Fruit fly (Drosophila melanogaster) whole organism, embryonic: ENCODE results near the gene SIDL.
A peak's percentile ranks its signal among the peaks of the same experiment; 100 is the strongest.

Experiments used
- CG10267 ChIP-seq: fragments of 200-800 bp; sonication (Bioruptor generic); optimal IDR thresholded peaks from 2 replicates; lab custom pipeline; 2018; ENCODE audit warnings: missing biosample characterization, mild to moderate bottlenecking, missing genetic modification characterization, moderate library complexity
- CG10979 ChIP-seq: fragments of 200-800 bp; sonication (Bioruptor generic); optimal IDR thresholded peaks from 2 replicates; lab custom pipeline; 2018; ENCODE audit warnings: missing biosample characterization, mild to moderate bottlenecking, missing genetic modification characterization, moderate library complexity
- CG12071 ChIP-seq: fragments of 200-800 bp; sonication (Bioruptor generic); optimal IDR thresholded peaks from 3 replicates; lab custom pipeline; 2018; ENCODE audit warnings: missing biosample characterization, mild to moderate bottlenecking, missing genetic modification characterization
- CG12155 ChIP-seq: fragments of 200-800 bp; sonication (Bioruptor generic); optimal IDR thresholded peaks from 3 replicates; lab custom pipeline; 2016; ENCODE audit warnings: missing biosample characterization, missing genetic modification characterization
- CG13424 ChIP-seq: fragments of 200-800 bp; sonication (Bioruptor generic); optimal IDR thresholded peaks from 2 replicates; lab custom pipeline; 2019; ENCODE audit warnings: missing biosample characterization, mild to moderate bottlenecking, missing genetic modification characterization, moderate library complexity
- CG14710 ChIP-seq: fragments of 200-800 bp; sonication (Bioruptor generic); optimal IDR thresholded peaks from 3 replicates; lab custom pipeline; 2019; ENCODE audit warnings: missing biosample characterization, mild to moderate bottlenecking, missing genetic modification characterization, moderate library complexity
- CG14965 ChIP-seq: fragments of 200-800 bp; sonication (Bioruptor generic); optimal IDR thresholded peaks from 2 replicates; lab custom pipeline; 2016; ENCODE audit warnings: missing biosample characterization, missing genetic modification characterization, borderline replicate concordance
- CG16779 ChIP-seq: fragments of 200-800 bp; sonication (Bioruptor generic); IDR thresholded peaks from 2 replicates; pipeline ENCODE4 v1.3.6; 2022; ENCODE audit warnings: missing biosample characterization, missing genetic modification characterization
- CG16863 ChIP-seq: fragments of 200-800 bp; sonication (Bioruptor generic); optimal IDR thresholded peaks from 3 replicates; lab custom pipeline; 2016; ENCODE audit warnings: missing biosample characterization, missing genetic modification characterization
- CG17912 ChIP-seq: fragments of 200-800 bp; sonication (Bioruptor generic); optimal IDR thresholded peaks from 2 replicates; lab custom pipeline; 2018; ENCODE audit warnings: missing biosample characterization, mild to moderate bottlenecking, missing genetic modification characterization
- CG18619 ChIP-seq: fragments of 200-800 bp; sonication (Bioruptor generic); optimal IDR thresholded peaks from 3 replicates; lab custom pipeline; 2017; ENCODE audit warnings: missing biosample characterization, mild to moderate bottlenecking, missing genetic modification characterization
- CG2116 ChIP-seq: fragments of 200-800 bp; sonication (Bioruptor generic); optimal IDR thresholded peaks from 3 replicates; lab custom pipeline; 2018; ENCODE audit warnings: missing biosample characterization, mild to moderate bottlenecking, missing genetic modification characterization
- CG30431 ChIP-seq: fragments of 200-800 bp; sonication (Bioruptor generic); optimal IDR thresholded peaks from 2 replicates; lab custom pipeline; 2017; ENCODE audit warnings: missing biosample characterization, missing genetic modification characterization
- CG33557 ChIP-seq: fragments of 200-800 bp; sonication (Bioruptor generic); optimal IDR thresholded peaks from 2 replicates; lab custom pipeline; 2019; ENCODE audit warnings: missing biosample characterization, mild to moderate bottlenecking, missing genetic modification characterization, moderate library complexity
- CG34376 ChIP-seq: fragments of 200-800 bp; sonication (Bioruptor generic); optimal IDR thresholded peaks from 2 replicates; lab custom pipeline; 2018; ENCODE audit warnings: missing biosample characterization, mild to moderate bottlenecking, missing genetic modification characterization
- CG3847 ChIP-seq: fragments of 200-800 bp; sonication (Bioruptor generic); IDR thresholded peaks from 2 replicates; pipeline ENCODE4 v1.3.6; 2022; ENCODE audit warnings: missing biosample characterization, missing genetic modification characterization
- CG4328 ChIP-seq: fragments of 200-800 bp; sonication (Bioruptor generic); optimal IDR thresholded peaks from 3 replicates; lab custom pipeline; 2017; ENCODE audit warnings: missing biosample characterization, missing genetic modification reagents, missing genetic modification characterization
- CG43689 ChIP-seq: fragments of 200-800 bp; sonication (Bioruptor generic); IDR thresholded peaks from 2 replicates; pipeline ENCODE4 v1.3.6; 2022; ENCODE audit warnings: missing biosample characterization, missing genetic modification characterization
- CG4730 ChIP-seq: fragments of 200-800 bp; sonication (Bioruptor generic); IDR thresholded peaks from 2 replicates; pipeline ENCODE4 v1.3.6; 2022; ENCODE audit warnings: missing biosample characterization, missing genetic modification characterization
- CG9437 ChIP-seq: fragments of 200-800 bp; sonication (Bioruptor generic); optimal IDR thresholded peaks from 2 replicates; lab custom pipeline; 2018; ENCODE audit warnings: missing biosample characterization, mild to moderate bottlenecking, missing genetic modification characterization
- Chrac-16 ChIP-seq: fragments of 200-800 bp; sonication (Bioruptor generic); optimal IDR thresholded peaks from 3 replicates; lab custom pipeline; 2016; ENCODE audit warnings: missing biosample characterization, missing genetic modification characterization
- D19A ChIP-seq: fragments of 200-800 bp; optimal IDR thresholded peaks from 3 replicates; lab custom pipeline; 2019; ENCODE audit warnings: missing biosample characterization, mild to moderate bottlenecking, missing genetic modification characterization, moderate library complexity
- D19B ChIP-seq: fragments of 200-800 bp; sonication (Bioruptor generic); optimal IDR thresholded peaks from 2 replicates; lab custom pipeline; 2017; ENCODE audit warnings: missing biosample characterization, mild to moderate bottlenecking, missing genetic modification characterization
- Dll ChIP-seq: fragments of 200-800 bp; sonication (Bioruptor generic); IDR thresholded peaks from 4 replicates; pipeline ENCODE4 v1.3.6; 2022; ENCODE audit warnings: missing biosample characterization, missing genetic modification characterization; ENCODE audit not compliant: partially characterized antibody
- Doc3 ChIP-seq: fragments of 200-800 bp; sonication (Bioruptor generic); IDR thresholded peaks from 3 replicates; pipeline ENCODE4 v1.3.6; 2022; ENCODE audit warnings: missing biosample characterization, missing genetic modification characterization; ENCODE audit not compliant: partially characterized antibody
- Gug ChIP-seq: fragments of 200-800 bp; sonication (Bioruptor generic); IDR thresholded peaks from 4 replicates; pipeline ENCODE4 v1.3.6; 2022; ENCODE audit warnings: missing biosample characterization, missing genetic modification characterization
- Hey ChIP-seq: fragments of 200-800 bp; sonication (Bioruptor generic); optimal IDR thresholded peaks from 3 replicates; lab custom pipeline; 2018; ENCODE audit warnings: missing biosample characterization, mild to moderate bottlenecking, missing genetic modification characterization
- Jarid2 ChIP-seq: fragments of 200-800 bp; sonication (Bioruptor generic); optimal IDR thresholded peaks from 3 replicates; lab custom pipeline; 2017; ENCODE audit warnings: mild to moderate bottlenecking, missing biosample characterization, missing genetic modification reagents, missing genetic modification characterization
- Kr ChIP-seq: fragments of 200-800 bp; sonication (Bioruptor generic); optimal IDR thresholded peaks from 2 replicates; lab custom pipeline; 2017; ENCODE audit warnings: missing biosample characterization, mild to moderate bottlenecking, missing genetic modification characterization
- MESR4 ChIP-seq: fragments of 200-800 bp; sonication (Bioruptor generic); optimal IDR thresholded peaks from 2 replicates; lab custom pipeline; 2018; ENCODE audit warnings: missing biosample characterization, mild to moderate bottlenecking, missing genetic modification characterization, moderate library complexity
- Mes4 ChIP-seq: fragments of 200-800 bp; sonication (Bioruptor generic); optimal IDR thresholded peaks from 2 replicates; lab custom pipeline; 2016; ENCODE audit warnings: missing biosample characterization, missing genetic modification characterization
- Nf-YB ChIP-seq: fragments of 200-800 bp; sonication (Bioruptor generic); optimal IDR thresholded peaks from 3 replicates; lab custom pipeline; 2019; ENCODE audit warnings: missing biosample characterization, mild to moderate bottlenecking, missing genetic modification characterization, moderate library complexity
- Rfx ChIP-seq: fragments of 200-800 bp; sonication (Bioruptor generic); IDR thresholded peaks from 2 replicates; pipeline ENCODE4 v1.3.6; 2022; ENCODE audit warnings: missing biosample characterization, missing genetic modification characterization
- abd-A ChIP-seq: fragments of 200-800 bp; sonication (Bioruptor generic); optimal IDR thresholded peaks from 3 replicates; lab custom pipeline; 2019; ENCODE audit warnings: missing biosample characterization, mild to moderate bottlenecking, missing genetic modification characterization, moderate library complexity
- ara ChIP-seq: fragments of 200-800 bp; sonication (Bioruptor generic); IDR thresholded peaks from 2 replicates; pipeline ENCODE4 v1.3.6; 2022; ENCODE audit warnings: missing biosample characterization, missing genetic modification characterization
- dpn ChIP-seq, 2 experiments: fragments of 200-800 bp; sonication (Bioruptor generic); optimal IDR thresholded peaks; 3 replicates each; lab custom pipeline; 2016; ENCODE audit warnings: missing biosample characterization in 2 of 2, missing genetic modification characterization in 2 of 2
- eve ChIP-seq, 2 experiments: fragments of >200 bp; optimal IDR thresholded peaks; 2 replicates each; lab custom pipeline; 2017; ENCODE audit warnings: missing biosample characterization in 2 of 2, missing genetic modification characterization in 2 of 2
- gro ChIP-seq: fragments of 200-800 bp; sonication (Bioruptor generic); optimal IDR thresholded peaks from 2 replicates; lab custom pipeline; 2016; ENCODE audit warnings: missing biosample characterization, missing genetic modification characterization
- gsb-n ChIP-seq: fragments of 200-800 bp; sonication (Bioruptor generic); optimal IDR thresholded peaks from 3 replicates; lab custom pipeline; 2018; ENCODE audit warnings: missing biosample characterization, mild to moderate bottlenecking, missing genetic modification characterization
- hb ChIP-seq: fragments of 200-800 bp; sonication (Bioruptor generic); IDR thresholded peaks from 3 replicates; pipeline ENCODE4 v1.3.6; 2022; ENCODE audit warnings: missing biosample characterization, missing genetic modification characterization; ENCODE audit not compliant: partially characterized antibody
- ind ChIP-seq: fragments of 200-800 bp; sonication (Bioruptor generic); optimal IDR thresholded peaks from 3 replicates; lab custom pipeline; 2016; ENCODE audit warnings: missing biosample characterization, missing genetic modification characterization
- lmd ChIP-seq: fragments of 200-800 bp; sonication (Bioruptor generic); IDR thresholded peaks from 2 replicates; pipeline ENCODE4 v1.3.6; 2022; ENCODE audit warnings: missing biosample characterization, missing genetic modification characterization
- maf-S ChIP-seq: fragments of 200-800 bp; sonication (Bioruptor generic); optimal IDR thresholded peaks from 2 replicates; lab custom pipeline; 2016; ENCODE audit warnings: missing biosample characterization, missing genetic modification characterization
- pho ChIP-seq: fragments of 200-800 bp; sonication (Bioruptor generic); optimal IDR thresholded peaks from 2 replicates; lab custom pipeline; 2016; ENCODE audit warnings: missing biosample characterization, missing genetic modification characterization
- pros ChIP-seq: fragments of 200-800 bp; sonication (Bioruptor generic); optimal IDR thresholded peaks from 3 replicates; lab custom pipeline; 2019; ENCODE audit warnings: missing biosample characterization, mild to moderate bottlenecking, missing genetic modification characterization, moderate library complexity
- pzg ChIP-seq: fragments of 200-800 bp; sonication (Bioruptor generic); optimal IDR thresholded peaks from 3 replicates; lab custom pipeline; 2018; ENCODE audit warnings: missing biosample characterization, mild to moderate bottlenecking, missing genetic modification characterization, moderate library complexity
- stc ChIP-seq: fragments of 200-800 bp; sonication (Bioruptor generic); IDR thresholded peaks from 2 replicates; pipeline ENCODE4 v1.3.6; 2022; ENCODE audit warnings: missing biosample characterization, missing genetic modification characterization
- tll ChIP-seq, 2 experiments: fragments of 200-800 bp in 1 of 2; fragments of >200 bp in 1 of 2; sonication (Bioruptor generic) in 1 of 2; optimal IDR thresholded peaks; 2 replicates each; lab custom pipeline; 2017 to 2019; ENCODE audit warnings: missing biosample characterization in 2 of 2, missing genetic modification characterization in 2 of 2, mild to moderate bottlenecking in 1 of 2, moderate library complexity in 1 of 2
- wek ChIP-seq: fragments of 200-800 bp; sonication (Bioruptor generic); optimal IDR thresholded peaks from 3 replicates; lab custom pipeline; 2018; ENCODE audit warnings: missing biosample characterization, mild to moderate bottlenecking, missing genetic modification characterization, moderate library complexity

The SIDL gene

dm6 chr3R:15265406-15266040 lies 46.8 kb upstream of the SIDL start, which contains the start of gene ATPsynO (continued):
- TF ChIP-seq CG14710 (tag; lab: Kevin White, UChicago) (peak; percentile 53), eve (GFP tag; optimal IDR thresholded peaks at IDR 0.05; lab: Kevin White, UChicago) (no peak), CG14965 (no peak), Rfx (GFP tag; lab: Robert Waterston, UW) (peak; percentile 38), gro (GFP tag; lab: Kevin White, UChicago) (peak; percentile 51), lmd (no peak), dpn (GFP tag; optimal IDR thresholded peaks at IDR 0.05; lab: Kevin White, UChicago) (peak in 1 of 2 experiments; percentile 32), CG12155 (GFP tag; lab: Kevin White, UChicago) (peak; percentile 43), gsb-n (tag; lab: Kevin White, UChicago) (no peak), CG43689 (GFP tag; lab: Robert Waterston, UW) (no peak), D19A (no peak), stc (no peak), abd-A (no peak), CG10267 (tag; lab: Kevin White, UChicago) (peak; percentile 75), ind (GFP tag; lab: Kevin White, UChicago) (no peak), CG4328 (GFP tag; lab: Kevin White, UChicago) (no peak), CG30431 (GFP tag; lab: Kevin White, UChicago) (no peak), CG12071 (GFP tag; lab: Kevin White, UChicago) (no peak), ara (GFP tag; lab: Robert Waterston, UW) (no peak), Hey (tag; lab: Kevin White, UChicago) (no peak), CG13424 (peak; percentile 26), maf-S (no peak), Gug (no peak), Mes4 (GFP tag; lab: Kevin White, UChicago) (no peak), D19B (GFP tag; lab: Kevin White, UChicago) (no peak), CG16863 (GFP tag; lab: Kevin White, UChicago) (no peak), tll (GFP tag; optimal IDR thresholded peaks at IDR 0.05; lab: Kevin White, UChicago) (peak in 1 of 2 experiments; percentile 13), CG9437 (GFP tag; lab: Kevin White, UChicago) (no peak), hb (GFP tag; lab: Robert Waterston, UW) (no peak), CG10979 (tag; lab: Kevin White, UChicago) (peak; percentile 0), MESR4 (GFP tag; lab: Kevin White, UChicago) (peak; percentile 93), CG4730 (GFP tag; lab: Robert Waterston, UW) (no peak), pros (GFP tag; lab: Kevin White, UChicago) (no peak), CG18619 (GFP tag; lab: Kevin White, UChicago) (no peak), CG16779 (GFP tag; lab: Robert Waterston, UW) (no peak), Dll (GFP tag; lab: Robert Waterston, UW) (0 out of 4 replicates have a peak, but pooled peaks have one; percentile 29), pzg (GFP tag; lab: Kevin White, UChicago) (peak; percentile 87), CG33557 (peak; percentile 25), wek (GFP tag; lab: Kevin White, UChicago) (no peak), Chrac-16 (no peak), CG2116 (GFP tag; lab: Kevin White, UChicago) (peak; percentile 98), Doc3 (GFP tag; lab: Robert Waterston, UW) (no peak), Jarid2 (GFP tag; lab: Kevin White, UChicago) (no peak), pho (GFP tag; lab: Kevin White, UChicago) (peak; percentile 11), CG17912 (GFP tag; lab: Kevin White, UChicago) (peak; percentile 72), CG34376 (GFP tag; lab: Kevin White, UChicago) (peak; percentile 2), CG3847 (GFP tag; lab: Robert Waterston, UW) (peak; percentile 17; the same call in 1 of the 2 replicates), Nf-YB (GFP tag; lab: Kevin White, UChicago) (peak; percentile 5), Kr (GFP tag; lab: Kevin White, UChicago) (no peak)
